Worm (Caenorhabditis elegans) whole organism, midembryonic: ENCODE results near the gene F22B8.3.

Experiments used
- T22C8.4 ChIP-seq: fragments of 200-800 bp; sonication (Bioruptor generic); IDR thresholded peaks from 2 replicates; pipeline ENCODE4 v1.3.6; 2022; ENCODE audit warnings: missing genetic modification characterization, missing compliant biosample characterization
- cog-1 ChIP-seq: sonication (generic microtip); optimal IDR thresholded peaks from 2 replicates; lab custom pipeline; 2016; ENCODE audit warnings: missing genetic modification characterization, missing compliant biosample characterization
- flt-1 ChIP-seq: fragments of 200-800 bp; sonication (Bioruptor generic); IDR thresholded peaks from 2 replicates; pipeline ENCODE4 v1.3.6; 2022; ENCODE audit warnings: missing genetic modification characterization, missing compliant biosample characterization
- med-1 ChIP-seq: sonication (generic microtip); optimal IDR thresholded peaks from 2 replicates; lab custom pipeline; 2017; ENCODE audit warnings: missing genetic modification characterization, mild to moderate bottlenecking, missing compliant biosample characterization, antibody characterized with exemption, missing genetic modification reagents; ENCODE audit not compliant: insufficient read depth
- ztf-23 ChIP-seq: fragments of 200-800 bp; sonication (Bioruptor generic); IDR thresholded peaks from 2 replicates; pipeline ENCODE4 v1.3.6; 2022; ENCODE audit warnings: missing genetic modification reagents, missing genetic modification characterization, missing compliant biosample characterization
- ztf-29 ChIP-seq: fragments of 200-800 bp; sonication (Bioruptor generic); IDR thresholded peaks from 2 replicates; pipeline ENCODE4 v1.3.6; 2022; ENCODE audit warnings: missing genetic modification reagents, missing genetic modification characterization, missing compliant biosample characterization

ce11 chrV:16127401-16127800 lies 36.6 kb downstream of the F22B8.3 start, which contains the start of gene fbxa-143:
- TF ChIP-seq ztf-29 (no peak), ztf-23 (no peak), med-1 (GFP tag; lab: Kevin White, UChicago) (no peak), cog-1 (tag; lab: Kevin White, UChicago) (no peak), T22C8.4 (GFP tag; lab: Robert Waterston, UW) (no peak), flt-1 (GFP tag; lab: Robert Waterston, UW) (no peak)
